Worm (Caenorhabditis elegans) whole organism, L4 larva: ENCODE results near the gene ced-9.

Experiments used
- F10B5.3 ChIP-seq: sonication (generic microtip); optimal IDR thresholded peaks from 2 replicates; lab custom pipeline; 2016; ENCODE audit warnings: mild to moderate bottlenecking, missing genetic modification characterization, missing compliant biosample characterization
- F49E8.2 ChIP-seq: sonication (generic microtip); optimal IDR thresholded peaks from 2 replicates; lab custom pipeline; 2016; ENCODE audit warnings: missing compliant biosample characterization, mild to moderate bottlenecking, missing genetic modification characterization, borderline replicate concordance
- Y105C5A.15 ChIP-seq: fragments of 200-800 bp; sonication (Bioruptor generic); IDR thresholded peaks from 2 replicates; pipeline ENCODE4 v1.3.6; 2022; ENCODE audit warnings: missing genetic modification characterization, missing compliant biosample characterization
- Y48G9A.11 ChIP-seq: fragments of 200-800 bp; sonication (Bioruptor generic); IDR thresholded peaks from 2 replicates; pipeline ENCODE4 v1.3.6; 2022; ENCODE audit warnings: missing genetic modification reagents, missing genetic modification characterization, missing compliant biosample characterization
- Y5F2A.4 ChIP-seq: fragments of 200-800 bp; sonication (Bioruptor generic); optimal IDR thresholded peaks from 2 replicates; lab custom pipeline; 2018; ENCODE audit warnings: mild to moderate bottlenecking, missing genetic modification characterization, missing compliant biosample characterization
- Y75B8A.6 ChIP-seq: fragments of 200-800 bp; sonication (Bioruptor generic); IDR thresholded peaks from 2 replicates; pipeline ENCODE4 v1.3.6; 2022; ENCODE audit warnings: missing genetic modification reagents, missing genetic modification characterization, missing compliant biosample characterization
- ZK337.2 ChIP-seq: fragments of 200-800 bp; sonication (Bioruptor generic); IDR thresholded peaks from 2 replicates; pipeline ENCODE4 v1.3.6; 2022; ENCODE audit warnings: missing genetic modification reagents, missing genetic modification characterization, missing compliant biosample characterization
- ZK546.5 ChIP-seq, 2 experiments: sonication (generic microtip); optimal IDR thresholded peaks; 2 replicates each; lab custom pipeline; 2017; ENCODE audit warnings: missing biosample characterization in 2 of 2, missing genetic modification characterization in 2 of 2
- aha-1 ChIP-seq: fragments of 150-350 bp; peaks from one replicate; lab custom pipeline; 2014; ENCODE audit warnings: missing biosample characterization, missing genetic modification characterization
- attf-4 ChIP-seq: sonication (generic microtip); optimal IDR thresholded peaks from 3 replicates; lab custom pipeline; 2017; ENCODE audit warnings: missing biosample characterization, missing genetic modification characterization
- ceh-28 ChIP-seq: fragments of 150-350 bp; optimal IDR thresholded peaks from 2 replicates; lab custom pipeline; 2014; ENCODE audit warnings: missing biosample characterization, missing genetic modification reagents, missing genetic modification characterization
- ceh-44 ChIP-seq: fragments of 200-800 bp; sonication (Bioruptor generic); IDR thresholded peaks from 2 replicates; pipeline ENCODE4 v1.3.6; 2022; ENCODE audit warnings: missing genetic modification reagents, missing genetic modification characterization, missing compliant biosample characterization
- ces-1 ChIP-seq: fragments of 150-350 bp; sonication (generic microtip); optimal IDR thresholded peaks from 4 replicates; lab custom pipeline; 2014; ENCODE audit warnings: missing biosample characterization, missing genetic modification reagents, missing genetic modification characterization
- daf-12 ChIP-seq: fragments of 150-350 bp; optimal IDR thresholded peaks from 2 replicates; lab custom pipeline; 2014; ENCODE audit warnings: missing biosample characterization, missing genetic modification reagents, missing genetic modification characterization
- daf-8 ChIP-seq: fragments of 200-800 bp; sonication (Bioruptor generic); IDR thresholded peaks from 2 replicates; pipeline ENCODE4 v1.3.6; 2022; ENCODE audit warnings: missing genetic modification characterization, missing compliant biosample characterization
- dmd-9 ChIP-seq: fragments of 200-800 bp; sonication (Bioruptor generic); IDR thresholded peaks from 2 replicates; pipeline ENCODE4 v1.3.6; 2022; ENCODE audit warnings: missing genetic modification reagents, missing genetic modification characterization, missing compliant biosample characterization
- egl-27 ChIP-seq: sonication (generic microtip); optimal IDR thresholded peaks from 3 replicates; lab custom pipeline; 2017; ENCODE audit warnings: missing biosample characterization, missing genetic modification reagents, missing genetic modification characterization
- gei-8 ChIP-seq: fragments of 200-800 bp; sonication (Bioruptor generic); optimal IDR thresholded peaks from 2 replicates; lab custom pipeline; 2018; ENCODE audit warnings: mild to moderate bottlenecking, missing genetic modification characterization, missing compliant biosample characterization
- hif-1 ChIP-seq, 2 experiments: sonication (generic microtip); optimal IDR thresholded peaks; 2 replicates each; lab custom pipeline; 2016 to 2017; ENCODE audit warnings: missing compliant biosample characterization in 2 of 2, missing genetic modification characterization in 2 of 2, missing genetic modification reagents in 2 of 2, missing genotype in 2 of 2, mild to moderate bottlenecking in 1 of 2
- hlh-11 ChIP-seq: fragments of 200-800 bp; sonication (Bioruptor generic); optimal IDR thresholded peaks from 2 replicates; lab custom pipeline; 2018; ENCODE audit warnings: mild to moderate bottlenecking, missing genetic modification characterization, missing compliant biosample characterization
- hlh-30 ChIP-seq: sonication (generic microtip); optimal IDR thresholded peaks from 2 replicates; lab custom pipeline; 2017; ENCODE audit warnings: antibody characterized with exemption, mild to moderate bottlenecking, missing genetic modification characterization, missing compliant biosample characterization; ENCODE audit not compliant: insufficient read depth
- lim-7 ChIP-seq: fragments of 200-800 bp; sonication (Bioruptor generic); IDR thresholded peaks from 2 replicates; pipeline ENCODE4 v1.3.6; 2022; ENCODE audit warnings: missing genetic modification characterization, missing compliant biosample characterization
- lin-29 ChIP-seq: fragments of 200-800 bp; sonication (Bioruptor generic); IDR thresholded peaks from 2 replicates; pipeline ENCODE4 v1.3.6; 2022; ENCODE audit warnings: missing genetic modification reagents, missing genetic modification characterization, missing compliant biosample characterization
- lsy-2 ChIP-seq, 2 experiments: fragments of 150-350 bp in 1 of 2; sonication (generic microtip) in 1 of 2; optimal IDR thresholded peaks; 2 replicates each; lab custom pipeline; 2014 to 2017; ENCODE audit warnings: missing biosample characterization in 2 of 2, missing genetic modification characterization in 2 of 2
- madf-5 ChIP-seq, 2 experiments: fragments of 200-800 bp; sonication (Bioruptor generic); IDR thresholded peaks; 2 replicates each; pipeline ENCODE4 v1.3.6; 2022; ENCODE audit warnings: missing compliant biosample characterization in 2 of 2, missing genetic modification characterization in 2 of 2
- mdl-1 ChIP-seq, 2 experiments: fragments of 150-350 bp in 1 of 2; sonication (generic microtip) in 1 of 2; optimal IDR thresholded peaks; 2 replicates each; lab custom pipeline; 2014 to 2017; ENCODE audit warnings: missing biosample characterization in 2 of 2, missing genetic modification characterization in 2 of 2
- mxl-3 ChIP-seq: fragments of 200-800 bp; sonication (Bioruptor generic); optimal IDR thresholded peaks from 2 replicates; lab custom pipeline; 2018; ENCODE audit warnings: mild to moderate bottlenecking, missing genetic modification characterization, missing compliant biosample characterization
- nhr-111 ChIP-seq: fragments of 200-800 bp; sonication (Bioruptor generic); optimal IDR thresholded peaks from 2 replicates; lab custom pipeline; 2018; ENCODE audit warnings: mild to moderate bottlenecking, missing genetic modification characterization, missing compliant biosample characterization
- nhr-28 ChIP-seq: fragments of 150-350 bp; optimal IDR thresholded peaks from 2 replicates; lab custom pipeline; 2014; ENCODE audit warnings: missing biosample characterization, missing genetic modification characterization
- nhr-76 ChIP-seq: fragments of 150-350 bp; optimal IDR thresholded peaks from 2 replicates; lab custom pipeline; 2014; ENCODE audit warnings: missing biosample characterization, missing genetic modification characterization
- saeg-2 ChIP-seq: fragments of 200-800 bp; sonication (Bioruptor generic); IDR thresholded peaks from 2 replicates; pipeline ENCODE4 v1.3.6; 2022; ENCODE audit warnings: missing genetic modification reagents, missing genetic modification characterization, missing compliant biosample characterization
- sdz-12 ChIP-seq: fragments of 200-800 bp; sonication (Bioruptor generic); optimal IDR thresholded peaks from 2 replicates; lab custom pipeline; 2018; ENCODE audit warnings: mild to moderate bottlenecking, missing genetic modification characterization, missing compliant biosample characterization
- snpc-1.2 ChIP-seq: fragments of 200-800 bp; sonication (Bioruptor generic); IDR thresholded peaks from 2 replicates; pipeline ENCODE4 v1.3.6; 2022; ENCODE audit warnings: missing genetic modification reagents, missing genetic modification characterization, missing compliant biosample characterization
- snpc-4 ChIP-seq: fragments of 150-350 bp; optimal IDR thresholded peaks from 2 replicates; lab custom pipeline; 2014; ENCODE audit warnings: missing biosample characterization, missing genetic modification characterization
- spr-1 ChIP-seq: sonication (generic microtip); optimal IDR thresholded peaks from 2 replicates; lab custom pipeline; 2016; ENCODE audit warnings: mild to moderate bottlenecking, missing genetic modification characterization, missing compliant biosample characterization
- unc-62 ChIP-seq, 3 experiments: fragments of 150-350 bp in 1 of 3; sonication (generic microtip); optimal IDR thresholded peaks in 2 of 3; peaks in 1 of 3; 1 replicate in 1 of 3; 2 replicates in 2 of 3; lab custom pipeline; 2014 to 2017; ENCODE audit warnings: missing biosample characterization in 3 of 3, missing genetic modification characterization in 3 of 3, missing genetic modification reagents in 3 of 3, missing genotype in 1 of 3
- vab-7 ChIP-seq: fragments of 200-800 bp; sonication (Bioruptor generic); IDR thresholded peaks from 2 replicates; pipeline ENCODE4 v1.3.6; 2022; ENCODE audit warnings: missing genetic modification reagents, missing genetic modification characterization, missing compliant biosample characterization

The ced-9 gene

ce11 chrIII:10335086-10335485, at the start of gene ced-9:
Gene ced-9 (plus strand): TSS chrIII:10335172.
- TF ChIP-seq Y105C5A.15 (GFP tag; lab: Robert Waterston, UW) (no peak), aha-1 (tag; lab: Kevin White, UChicago) (peak; percentile 97), dmd-9 (GFP tag; lab: Robert Waterston, UW) (no peak), snpc-1.2 (GFP tag; lab: Robert Waterston, UW) (no peak), Y5F2A.4 (no peak), egl-27 (tag; lab: Kevin White, UChicago) (no peak)

ce11 chrIII:10285623-10286022, 49.3 kb upstream of the ced-9 start, which contains the start of gene K10G9.2:
Gene K10G9.2 (plus strand): TSS chrIII:10285923.
- no peak for TF ChIP-seq lsy-2 (tag; optimal IDR thresholded peaks at IDR 0.05; lab: Kevin White, UChicago)
- TF ChIP-seq daf-12 (tag; lab: Kevin White, UChicago), result no peak

ce11 chrIII:10289790-10290189, 45.2 kb upstream of the ced-9 start:
- TF ChIP-seq nhr-111 (GFP tag; lab: Kevin White, UChicago), result no peak
- no peak for TF ChIP-seq nhr-76
- TF ChIP-seq unc-62 (GFP tag; optimal IDR thresholded peaks at IDR 0.05 in 1 of 2; lab: Kevin White, UChicago), result peak in 1 of 2 experiments; percentile 75
- no peak for TF ChIP-seq unc-62 (tag; optimal IDR thresholded peaks at IDR 0.05; lab: Kevin White, UChicago)
- TF ChIP-seq mdl-1 (tag; optimal IDR thresholded peaks at IDR 0.05; lab: Kevin White, UChicago), result peak in 1 of 2 experiments; percentile 9

ce11 chrIII:10290541-10290940, 44.4 kb upstream of the ced-9 start:
- TF ChIP-seq lim-7 (GFP tag; lab: Robert Waterston, UW) (no peak), gei-8 (GFP tag; lab: Kevin White, UChicago) (no peak), ceh-44 (GFP tag; lab: Robert Waterston, UW) (no peak), snpc-4 (no peak), ZK337.2 (GFP tag; lab: Robert Waterston, UW) (no peak), ceh-28 (tag; lab: Kevin White, UChicago) (no peak), mdl-1 (tag; optimal IDR thresholded peaks at IDR 0.05; lab: Kevin White, UChicago) (peak in 1 of 2 experiments; percentile 62), madf-5 (GFP tag; IDR thresholded peaks at IDR 0.05; lab: Robert Waterston, UW) (no peak), nhr-28 (peak; percentile 46), Y48G9A.11 (GFP tag; lab: Robert Waterston, UW) (no peak), saeg-2 (GFP tag; lab: Robert Waterston, UW) (no peak), Y75B8A.6 (GFP tag; lab: Robert Waterston, UW) (no peak), hif-1 (tag; optimal IDR thresholded peaks at IDR 0.05; lab: Kevin White, UChicago) (no peak), ces-1 (GFP tag; lab: Kevin White, UChicago) (no peak), egl-27 (tag; lab: Kevin White, UChicago) (no peak), ZK546.5 (tag; optimal IDR thresholded peaks at IDR 0.05; lab: Kevin White, UChicago) (no peak), mxl-3 (GFP tag; lab: Kevin White, UChicago) (peak; percentile 26), F49E8.2 (tag; lab: Kevin White, UChicago) (no peak), vab-7 (GFP tag; lab: Robert Waterston, UW) (no peak), lsy-2 (tag; optimal IDR thresholded peaks at IDR 0.05; lab: Kevin White, UChicago) (peak in 1 of 2 experiments; percentile 20), aha-1 (tag; lab: Kevin White, UChicago) (peak; percentile 74), hlh-11 (tag; lab: Kevin White, UChicago) (peak; percentile 6), attf-4 (tag; lab: Kevin White, UChicago) (no peak), hlh-30 (tag; lab: Kevin White, UChicago) (peak; percentile 52), F10B5.3 (tag; lab: Kevin White, UChicago) (no peak), lin-29 (GFP tag; lab: Robert Waterston, UW) (no peak), sdz-12 (GFP tag; lab: Kevin White, UChicago) (no peak), daf-8 (GFP tag; lab: Robert Waterston, UW) (no peak), spr-1 (tag; lab: Kevin White, UChicago) (no peak)
